Worm (Caenorhabditis elegans): Measurements from ENCODE around the gene skr-16.

DNA sequence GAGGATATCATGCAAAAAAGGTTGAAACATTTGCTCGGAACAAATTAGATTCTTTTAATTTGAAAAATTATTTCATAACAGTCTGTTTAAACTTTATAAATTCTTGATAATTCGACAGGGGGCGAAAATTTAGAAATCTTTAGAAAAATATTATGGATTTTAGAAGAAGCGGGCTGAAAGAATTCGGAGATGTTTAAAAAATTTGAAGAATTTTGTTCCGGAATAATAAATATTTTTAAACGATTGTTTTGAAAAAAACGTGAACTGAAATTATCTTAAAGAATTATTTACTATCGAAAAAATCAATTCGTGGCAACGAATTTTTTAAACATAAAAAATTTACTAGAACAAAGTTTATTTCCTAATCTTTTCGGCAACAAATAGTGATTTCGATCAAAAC, 35.2 kb downstream of the skr-16 start, which contains the start of gene R13A1.3:
- TF ChIP-seq blmp-1 (tag; optimal IDR thresholded peaks at IDR 0.05; ENCODE audit: insufficient read depth) (no peak), nhr-12 (tag; optimal IDR thresholded peaks at IDR 0.05) (no peak), nhr-129 (tag; optimal IDR thresholded peaks at IDR 0.05) (no peak), ceh-16 (tag; optimal IDR thresholded peaks at IDR 0.05) (no peak), nhr-21 (tag; optimal IDR thresholded peaks at IDR 0.05) (no peak), snpc-4 (tag; optimal IDR thresholded peaks at IDR 0.05) (no peak)

Measured in whole organism, L2 larva.